Worm (Caenorhabditis elegans): ENCODE results near the gene fzo-1.
A peak's percentile ranks its signal among the peaks of the same experiment; 100 is the strongest.

fzo-1 gene

ce11 chrII:5829940-5830424 is 6.0 kb downstream of the fzo-1 start, which contains the start of gene col-74:
Gene col-74, plus strand, starts transcription at chrII:5830374.
- TF ChIP-seq nhr-12 (tag; optimal IDR thresholded peaks at IDR 0.05) (no peak), ztf-11 (tag; optimal IDR thresholded peaks at IDR 0.05) (no peak), elt-2 (tag; optimal IDR thresholded peaks at IDR 0.05) (peak; percentile 55), mef-2 (tag; optimal IDR thresholded peaks at IDR 0.05) (no peak), rnt-1 (tag; optimal IDR thresholded peaks at IDR 0.05) (no peak)

- TF ChIP-seq tlp-1 (tag; optimal IDR thresholded peaks at IDR 0.05), result no peak
- no peak for TF ChIP-seq skn-1 (tag; optimal IDR thresholded peaks at IDR 0.05)
- no peak for TF ChIP-seq nhr-76 (tag; optimal IDR thresholded peaks at IDR 0.05)
- no peak for TF ChIP-seq dsc-1 (tag; optimal IDR thresholded peaks at IDR 0.05)
Measured at ce11 chrII:5828486-5828885, 7.5 kb downstream of the fzo-1 start, which contains the start of gene ZK1248.11. Gene ZK1248.11, minus strand, starts transcription at chrII:5828586.

ce11 chrII:5827364-5827763 is 8.6 kb downstream of the fzo-1 start, which contains the start of gene tbc-2:
Gene tbc-2, minus strand, starts transcription at chrII:5827443.
- no peak for TF ChIP-seq zag-1 (tag; optimal IDR thresholded peaks at IDR 0.05)
- TF ChIP-seq tlp-1 (tag; optimal IDR thresholded peaks at IDR 0.05), result no peak
- no peak for TF ChIP-seq ama-1 (optimal IDR thresholded peaks at IDR 0.05)
- TF ChIP-seq nhr-76 (tag; optimal IDR thresholded peaks at IDR 0.05), result no peak
- no peak for TF ChIP-seq mef-2 (tag; optimal IDR thresholded peaks at IDR 0.05)
- TF ChIP-seq ztf-11 (tag; optimal IDR thresholded peaks at IDR 0.05), result no peak
- no peak for TF ChIP-seq mdl-1 (tag; optimal IDR thresholded peaks at IDR 0.05)
- no peak for TF ChIP-seq nhr-84 (tag; optimal IDR thresholded peaks at IDR 0.05)
- TF ChIP-seq nhr-19 (GFP tag; conservative IDR thresholded peaks at IDR 0.05), result no peak
- TF ChIP-seq nhr-11 (tag; optimal IDR thresholded peaks at IDR 0.05), result no peak
- TF ChIP-seq lin-14 (GFP tag; optimal IDR thresholded peaks at IDR 0.05), result peak; percentile 51
- TF ChIP-seq swsn-7 (tag; optimal IDR thresholded peaks at IDR 0.05), result no peak
- no peak for TF ChIP-seq unc-86 (tag; optimal IDR thresholded peaks at IDR 0.05)
- no peak for TF ChIP-seq ceh-88 (GFP tag; IDR thresholded peaks at IDR 0.05)
- TF ChIP-seq C16A3.4 (tag; optimal IDR thresholded peaks at IDR 0.05), result no peak
- peak; percentile 74 for TF ChIP-seq blmp-1 (tag; optimal IDR thresholded peaks at IDR 0.05)
- no peak for TF ChIP-seq dpl-1 (GFP tag; optimal IDR thresholded peaks at IDR 0.05)
- TF ChIP-seq alr-1 (tag; optimal IDR thresholded peaks at IDR 0.05; ENCODE audit: borderline replicate concordance), result no peak
- TF ChIP-seq elt-2 (tag; optimal IDR thresholded peaks at IDR 0.05), result no peak
- peak in 1 of 6 experiments; percentile 36 for TF ChIP-seq elt-3 (tag; optimal IDR thresholded peaks at IDR 0.05)
- no peak for TF ChIP-seq isw-1 (GFP tag; IDR thresholded peaks at IDR 0.05)
- no peak for TF ChIP-seq sptf-1 (tag; optimal IDR thresholded peaks at IDR 0.05)
- peak; percentile 30; the same call in 1 of the 2 replicates for TF ChIP-seq grh-1 (GFP tag; IDR thresholded peaks at IDR 0.05)
- TF ChIP-seq snu-23 (GFP tag; optimal IDR thresholded peaks at IDR 0.05), result no peak
- no peak for TF ChIP-seq egl-27 (tag; optimal IDR thresholded peaks at IDR 0.05)
- TF ChIP-seq nhr-47 (tag; optimal IDR thresholded peaks at IDR 0.05), result no peak
- no peak for TF ChIP-seq nhr-85 (tag)
- TF ChIP-seq ceh-82 (tag; optimal IDR thresholded peaks at IDR 0.05), result no peak

- no peak for TF ChIP-seq nhr-19 (GFP tag; conservative IDR thresholded peaks at IDR 0.05)
- peak; percentile 71 for TF ChIP-seq lin-14 (GFP tag; optimal IDR thresholded peaks at IDR 0.05)
- TF ChIP-seq elt-3 (tag; optimal IDR thresholded peaks at IDR 0.05), result no peak
- no peak for TF ChIP-seq lin-35 (GFP tag; optimal IDR thresholded peaks at IDR 0.05)
- TF ChIP-seq ceh-82 (tag; optimal IDR thresholded peaks at IDR 0.05), result peak in 2 of 3 experiments; percentile 21 to 49
- TF ChIP-seq sup-37 (GFP tag; optimal IDR thresholded peaks at IDR 0.05), result no peak
- TF ChIP-seq nhr-20 (tag; optimal IDR thresholded peaks at IDR 0.05), result no peak
- no peak for TF ChIP-seq pqm-1 (tag; optimal IDR thresholded peaks at IDR 0.05)
- TF ChIP-seq sox-4 (tag; optimal IDR thresholded peaks at IDR 0.05), result no peak
- TF ChIP-seq nhr-85 (tag), result no peak
- no peak for TF ChIP-seq irx-1 (tag; optimal IDR thresholded peaks at IDR 0.05)
- no peak for TF ChIP-seq nhr-76 (tag; optimal IDR thresholded peaks at IDR 0.05)
- peak; percentile 29 for TF ChIP-seq fkh-10 (GFP tag; optimal IDR thresholded peaks at IDR 0.05)
- no peak for TF ChIP-seq nhr-11 (tag; optimal IDR thresholded peaks at IDR 0.05)
- TF ChIP-seq dpl-1 (GFP tag; optimal IDR thresholded peaks at IDR 0.05), result no peak
- no peak for TF ChIP-seq F16B12.6 (tag; optimal IDR thresholded peaks at IDR 0.05)
Measured at ce11 chrII:5820282-5820762, 15.7 kb downstream of the fzo-1 start, which contains the start of gene ehs-1. Gene ehs-1, plus strand, starts transcription at chrII:5820712.
